Worm (Caenorhabditis elegans) whole organism, late embryonic: ENCODE results near the gene B0280.7.

ENCODE experiments used
- T23F11.4 ChIP-seq: fragments of 200-800 bp; sonication (Bioruptor generic); optimal IDR thresholded peaks from 2 replicates; lab custom pipeline; 2018; ENCODE audit warnings: mild to moderate bottlenecking, missing genetic modification characterization, missing compliant biosample characterization
- ceh-14 ChIP-seq: sonication (generic microtip); optimal IDR thresholded peaks from 2 replicates; lab custom pipeline; 2016; ENCODE audit warnings: missing genotype, missing genetic modification characterization, missing compliant biosample characterization
- ceh-18 ChIP-seq: sonication (generic microtip); optimal IDR thresholded peaks from 2 replicates; lab custom pipeline; 2016; ENCODE audit warnings: missing genetic modification characterization, missing compliant biosample characterization
- ceh-19 ChIP-seq: fragments of 200-800 bp; sonication (Bioruptor generic); optimal IDR thresholded peaks from 2 replicates; lab custom pipeline; 2018; ENCODE audit warnings: mild to moderate bottlenecking, missing genetic modification characterization, missing compliant biosample characterization
- ceh-24 ChIP-seq: sonication (generic microtip); optimal IDR thresholded peaks from 2 replicates; lab custom pipeline; 2016; ENCODE audit warnings: mild to moderate bottlenecking, missing genetic modification characterization, missing compliant biosample characterization
- ceh-30 ChIP-seq: fragments of 150-350 bp; optimal IDR thresholded peaks from 2 replicates; lab custom pipeline; 2014; ENCODE audit warnings: missing biosample characterization, missing genetic modification characterization
- ceh-31 ChIP-seq: sonication (generic microtip); optimal IDR thresholded peaks from 2 replicates; lab custom pipeline; 2016; ENCODE audit warnings: missing genetic modification characterization, missing compliant biosample characterization
- ceh-34 ChIP-seq: sonication (generic microtip); optimal IDR thresholded peaks from 2 replicates; lab custom pipeline; 2016; ENCODE audit warnings: mild to moderate bottlenecking, missing genetic modification characterization, missing compliant biosample characterization
- ceh-48 ChIP-seq: sonication (generic microtip); optimal IDR thresholded peaks from 2 replicates; lab custom pipeline; 2016; ENCODE audit warnings: missing genetic modification characterization, inconsistent platforms, missing compliant biosample characterization
- ceh-9 ChIP-seq: sonication (generic microtip); optimal IDR thresholded peaks from 2 replicates; lab custom pipeline; 2016; ENCODE audit warnings: mild to moderate bottlenecking, missing genetic modification characterization, inconsistent platforms, missing compliant biosample characterization
- che-1 ChIP-seq: sonication (generic microtip); optimal IDR thresholded peaks from 2 replicates; lab custom pipeline; 2016; ENCODE audit warnings: mild to moderate bottlenecking, missing genetic modification characterization, missing compliant biosample characterization
- dmd-4 ChIP-seq: sonication (generic microtip); optimal IDR thresholded peaks from 2 replicates; lab custom pipeline; 2016; ENCODE audit warnings: borderline replicate concordance, missing genetic modification characterization, missing compliant biosample characterization
- dve-1 ChIP-seq: sonication (generic microtip); optimal IDR thresholded peaks from 2 replicates; lab custom pipeline; 2017; ENCODE audit warnings: antibody characterized with exemption, mild to moderate bottlenecking, missing genetic modification characterization, missing compliant biosample characterization
- ets-4 ChIP-seq: sonication (generic microtip); optimal IDR thresholded peaks from 2 replicates; lab custom pipeline; 2016; ENCODE audit warnings: missing genetic modification characterization, missing compliant biosample characterization
- fax-1 ChIP-seq: sonication (generic microtip); optimal IDR thresholded peaks from 2 replicates; lab custom pipeline; 2016; ENCODE audit warnings: missing genotype, missing genetic modification characterization, missing compliant biosample characterization
- fkh-6 ChIP-seq: sonication (generic microtip); optimal IDR thresholded peaks from 2 replicates; lab custom pipeline; 2016; ENCODE audit warnings: missing genetic modification characterization, missing compliant biosample characterization
- gmeb-2 ChIP-seq: sonication (generic microtip); optimal IDR thresholded peaks from 2 replicates; lab custom pipeline; 2016; ENCODE audit warnings: missing genetic modification characterization, inconsistent platforms, missing compliant biosample characterization
- hlh-13 ChIP-seq: fragments of 200-800 bp; sonication (Bioruptor generic); optimal IDR thresholded peaks from 2 replicates; lab custom pipeline; 2018; ENCODE audit warnings: mild to moderate bottlenecking, missing genetic modification characterization, missing compliant biosample characterization
- hlh-15 ChIP-seq: sonication (generic microtip); optimal IDR thresholded peaks from 2 replicates; lab custom pipeline; 2016; ENCODE audit warnings: missing genetic modification characterization, missing compliant biosample characterization
- hlh-6 ChIP-seq: sonication (generic microtip); optimal IDR thresholded peaks from 2 replicates; lab custom pipeline; 2016; ENCODE audit warnings: missing genotype, missing genetic modification characterization, missing compliant biosample characterization
- hlh-8 ChIP-seq: sonication (generic microtip); optimal IDR thresholded peaks from 2 replicates; lab custom pipeline; 2016; ENCODE audit warnings: missing genotype, missing genetic modification characterization, missing compliant biosample characterization
- lim-6 ChIP-seq: sonication (generic microtip); optimal IDR thresholded peaks from 2 replicates; lab custom pipeline; 2016; ENCODE audit warnings: missing genetic modification characterization, missing compliant biosample characterization
- lin-11 ChIP-seq: fragments of 200-800 bp; sonication (Bioruptor generic); optimal IDR thresholded peaks from 2 replicates; lab custom pipeline; 2018; ENCODE audit warnings: mild to moderate bottlenecking, missing genetic modification characterization, missing compliant biosample characterization
- madf-2 ChIP-seq: sonication (generic microtip); optimal IDR thresholded peaks from 2 replicates; lab custom pipeline; 2017; ENCODE audit warnings: missing genetic modification characterization, missing compliant biosample characterization
- mec-3 ChIP-seq: sonication (generic microtip); optimal IDR thresholded peaks from 2 replicates; lab custom pipeline; 2016; ENCODE audit warnings: borderline replicate concordance, missing genetic modification characterization, missing compliant biosample characterization
- nfya-1 ChIP-seq: sonication (generic microtip); optimal IDR thresholded peaks from 2 replicates; lab custom pipeline; 2017; ENCODE audit warnings: missing genetic modification characterization, mild to moderate bottlenecking, missing compliant biosample characterization, antibody characterized with exemption, moderate library complexity
- npax-4 ChIP-seq: sonication (generic microtip); optimal IDR thresholded peaks from 2 replicates; lab custom pipeline; 2016; ENCODE audit warnings: missing genetic modification characterization, missing compliant biosample characterization
- pag-3 ChIP-seq: sonication (generic microtip); optimal IDR thresholded peaks from 2 replicates; lab custom pipeline; 2016; ENCODE audit warnings: missing compliant biosample characterization, missing genetic modification characterization, borderline replicate concordance
- pat-9 ChIP-seq: fragments of 200-800 bp; sonication (Bioruptor generic); optimal IDR thresholded peaks from 2 replicates; lab custom pipeline; 2018; ENCODE audit warnings: mild to moderate bottlenecking, missing genetic modification characterization, moderate library complexity, missing compliant biosample characterization
- pax-1 ChIP-seq: fragments of 150-350 bp; optimal IDR thresholded peaks from 2 replicates; lab custom pipeline; 2014; ENCODE audit warnings: missing biosample characterization, missing genetic modification characterization
- pha-2 ChIP-seq: sonication (generic microtip); optimal IDR thresholded peaks from 2 replicates; lab custom pipeline; 2017; ENCODE audit warnings: mild to moderate bottlenecking, missing genetic modification characterization, missing compliant biosample characterization
- pqm-1 ChIP-seq: sonication (generic microtip); optimal IDR thresholded peaks from 2 replicates; lab custom pipeline; 2016; ENCODE audit warnings: missing genetic modification characterization, missing compliant biosample characterization
- pros-1 ChIP-seq: fragments of 150-350 bp; optimal IDR thresholded peaks from 2 replicates; lab custom pipeline; 2014; ENCODE audit warnings: missing biosample characterization, missing genetic modification reagents, missing genetic modification characterization
- ref-2 ChIP-seq: sonication (generic microtip); optimal IDR thresholded peaks from 2 replicates; lab custom pipeline; 2016; ENCODE audit warnings: missing genetic modification characterization, missing compliant biosample characterization
- sox-4 ChIP-seq: sonication (generic microtip); optimal IDR thresholded peaks from 2 replicates; lab custom pipeline; 2017; ENCODE audit warnings: mild to moderate bottlenecking, missing genetic modification characterization, inconsistent platforms, missing compliant biosample characterization
- tbx-2 ChIP-seq: sonication (generic microtip); optimal IDR thresholded peaks from 2 replicates; lab custom pipeline; 2016; ENCODE audit warnings: missing genetic modification characterization, missing compliant biosample characterization
- tbx-7 ChIP-seq: sonication (generic microtip); optimal IDR thresholded peaks from 2 replicates; lab custom pipeline; 2016; ENCODE audit warnings: missing genotype, missing genetic modification characterization, missing compliant biosample characterization
- unc-3 ChIP-seq, 2 experiments: fragments of 200-800 bp in 1 of 2; sonication (Bioruptor generic) in 1 of 2; sonication (generic microtip) in 1 of 2; conservative IDR thresholded peaks in 1 of 2; optimal IDR thresholded peaks in 1 of 2; 2 replicates each; pipeline versions ENCODE4 v1.3.6 to Lab custom; 2016 to 2022; ENCODE audit warnings: missing compliant biosample characterization in 2 of 2, missing genetic modification characterization in 2 of 2, missing genetic modification reagents in 1 of 2

Gene B0280.7

ce11 chrIII:7153747-7154238, 42.1 kb upstream of the B0280.7 start, which contains the start of gene ogt-1 (continued):
- TF ChIP-seq dve-1 (tag; lab: Kevin White, UChicago) (peak; percentile 12), ceh-14 (no peak), ceh-18 (peak; percentile 9), pqm-1 (no peak), lim-6 (no peak), npax-4 (tag; lab: Kevin White, UChicago) (no peak), unc-3 (GFP tag; conservative IDR thresholded peaks at IDR 0.05; lab: Robert Waterston, UW) (no peak), unc-3 (tag; optimal IDR thresholded peaks at IDR 0.05; lab: Kevin White, UChicago) (no peak), ceh-19 (no peak), lin-11 (tag; lab: Kevin White, UChicago) (no peak), madf-2 (tag; lab: Kevin White, UChicago) (no peak), ceh-34 (tag; lab: Kevin White, UChicago) (no peak), hlh-13 (GFP tag; lab: Kevin White, UChicago) (no peak), hlh-15 (tag; lab: Kevin White, UChicago) (no peak)

- TF ChIP-seq fkh-6 (tag; lab: Kevin White, UChicago) (no peak), hlh-8 (tag; lab: Kevin White, UChicago) (no peak), che-1 (tag; lab: Kevin White, UChicago) (no peak), pros-1 (tag; lab: Kevin White, UChicago) (no peak), gmeb-2 (tag; lab: Kevin White, UChicago) (no peak), ceh-30 (no peak), ceh-18 (no peak), npax-4 (tag; lab: Kevin White, UChicago) (no peak), mec-3 (tag; lab: Kevin White, UChicago) (no peak), T23F11.4 (no peak), sox-4 (tag; lab: Kevin White, UChicago) (no peak), ets-4 (tag; lab: Kevin White, UChicago) (no peak), pha-2 (no peak), ceh-14 (no peak)
- TF ChIP-seq, all 69 proteins: peak for 0
Observed at ce11 chrIII:7152569-7152968, 40.9 kb upstream of the B0280.7 start.

ce11 chrIII:7150162-7150561, 38.5 kb upstream of the B0280.7 start:
- no peak for TF ChIP-seq hlh-8 (tag; lab: Kevin White, UChicago)
- TF ChIP-seq dmd-4 (tag; lab: Kevin White, UChicago), result no peak
- no peak for TF ChIP-seq fax-1 (tag; lab: Kevin White, UChicago)
- TF ChIP-seq madf-2 (tag; lab: Kevin White, UChicago), result no peak
- TF ChIP-seq ceh-24, result no peak
- TF ChIP-seq tbx-2 (tag; lab: Kevin White, UChicago), result no peak
- TF ChIP-seq ceh-31 (tag; lab: Kevin White, UChicago), result no peak
- TF ChIP-seq pax-1 (tag; lab: Kevin White, UChicago), result no peak
- TF ChIP-seq ref-2 (tag; lab: Kevin White, UChicago), result no peak
- TF ChIP-seq sox-4 (tag; lab: Kevin White, UChicago), result no peak
- no peak for TF ChIP-seq ceh-18
- no peak for TF ChIP-seq nfya-1 (tag; lab: Kevin White, UChicago)
- no peak for TF ChIP-seq ceh-48
- no peak for TF ChIP-seq tbx-7
- no peak for TF ChIP-seq che-1 (tag; lab: Kevin White, UChicago)
- TF ChIP-seq pag-3 (tag; lab: Kevin White, UChicago), result no peak
- TF ChIP-seq gmeb-2 (tag; lab: Kevin White, UChicago), result no peak

ce11 chrIII:7148191-7148590, 36.5 kb upstream of the B0280.7 start:
- no peak for TF ChIP-seq hlh-6 (tag; lab: Kevin White, UChicago)
- no peak for TF ChIP-seq ceh-48
- no peak for TF ChIP-seq nfya-1 (tag; lab: Kevin White, UChicago)
- no peak for TF ChIP-seq ceh-9 (tag; lab: Kevin White, UChicago)
- no peak for TF ChIP-seq pat-9 (tag; lab: Kevin White, UChicago)
- TF ChIP-seq, all 69 proteins: peak for 0
